Fruit fly (Drosophila melanogaster) whole organism, embryonic: ENCODE measurements around the gene HDAC4.

Source experiments
- Antp ChIP-seq: fragments of 200-800 bp; sonication (Bioruptor generic); optimal IDR thresholded peaks from 3 replicates; lab custom pipeline; 2016; ENCODE audit warnings: missing biosample characterization, missing genetic modification characterization
- CG10267 ChIP-seq: fragments of 200-800 bp; sonication (Bioruptor generic); optimal IDR thresholded peaks from 2 replicates; lab custom pipeline; 2018; ENCODE audit warnings: missing biosample characterization, mild to moderate bottlenecking, missing genetic modification characterization, moderate library complexity
- CG11085 ChIP-seq: fragments of 200-800 bp; sonication (Bioruptor generic); IDR thresholded peaks from 2 replicates; pipeline ENCODE4 v1.3.6; 2022; ENCODE audit warnings: missing biosample characterization, missing genetic modification characterization
- CG13287 ChIP-seq: fragments of 200-800 bp; sonication (Bioruptor generic); IDR thresholded peaks from 2 replicates; pipeline ENCODE4 v1.3.6; 2022; ENCODE audit warnings: missing biosample characterization, missing genetic modification characterization; ENCODE audit not compliant: partially characterized antibody
- CG14965 ChIP-seq: fragments of 200-800 bp; sonication (Bioruptor generic); optimal IDR thresholded peaks from 2 replicates; lab custom pipeline; 2016; ENCODE audit warnings: missing biosample characterization, missing genetic modification characterization, borderline replicate concordance
- CG17829 ChIP-seq: fragments of 200-800 bp; optimal IDR thresholded peaks from 2 replicates; lab custom pipeline; 2019; ENCODE audit warnings: missing biosample characterization, mild to moderate bottlenecking, missing genetic modification characterization, moderate library complexity
- CG1792 ChIP-seq: fragments of 200-800 bp; sonication (Bioruptor generic); optimal IDR thresholded peaks from 2 replicates; lab custom pipeline; 2016; ENCODE audit warnings: missing biosample characterization, missing genetic modification characterization
- CG2116 ChIP-seq: fragments of 200-800 bp; sonication (Bioruptor generic); optimal IDR thresholded peaks from 3 replicates; lab custom pipeline; 2018; ENCODE audit warnings: missing biosample characterization, mild to moderate bottlenecking, missing genetic modification characterization
- CG2199 ChIP-seq: fragments of 200-800 bp; sonication (Bioruptor generic); IDR thresholded peaks from 3 replicates; pipeline ENCODE4 v1.3.6; 2022; ENCODE audit warnings: missing biosample characterization, missing genetic modification characterization
- CG3726 ChIP-seq: fragments of 200-800 bp; sonication (Bioruptor generic); IDR thresholded peaks from 3 replicates; pipeline ENCODE4, ENCODE4 v1.3.6; 2022; ENCODE audit warnings: missing biosample characterization, missing genetic modification characterization
- CG4282 ChIP-seq: fragments of 200-800 bp; sonication (Bioruptor generic); optimal IDR thresholded peaks from 2 replicates; lab custom pipeline; 2016; ENCODE audit warnings: missing biosample characterization, missing genetic modification characterization
- CG4424 ChIP-seq: fragments of 200-800 bp; sonication (Bioruptor generic); optimal IDR thresholded peaks from 3 replicates; lab custom pipeline; 2016; ENCODE audit warnings: missing biosample characterization, missing genetic modification characterization
- CG6683 ChIP-seq: fragments of 200-800 bp; sonication (Bioruptor generic); optimal IDR thresholded peaks from 2 replicates; lab custom pipeline; 2017; ENCODE audit warnings: missing biosample characterization, mild to moderate bottlenecking, missing genetic modification characterization, missing genetic modification reagents
- CG6689 ChIP-seq: fragments of 200-800 bp; sonication (Bioruptor generic); IDR thresholded peaks from 2 replicates; pipeline ENCODE4 v1.3.6; 2022; ENCODE audit warnings: missing biosample characterization, missing genetic modification characterization
- CTCF ChIP-seq: fragments of 200-800 bp; sonication (Bioruptor generic); optimal IDR thresholded peaks from 2 replicates; lab custom pipeline; 2017; ENCODE audit warnings: missing biosample characterization, mild to moderate bottlenecking, missing genetic modification characterization, moderate library complexity
- Dbx ChIP-seq: fragments of 200-800 bp; sonication (Bioruptor generic); IDR thresholded peaks from 3 replicates; pipeline ENCODE4 v1.3.6; 2022; ENCODE audit warnings: missing biosample characterization, missing genetic modification characterization
- Doc3 ChIP-seq: fragments of 200-800 bp; sonication (Bioruptor generic); IDR thresholded peaks from 3 replicates; pipeline ENCODE4 v1.3.6; 2022; ENCODE audit warnings: missing biosample characterization, missing genetic modification characterization; ENCODE audit not compliant: partially characterized antibody
- Gsc ChIP-seq: fragments of 200-800 bp; sonication (Bioruptor generic); IDR thresholded peaks from 2 replicates; pipeline ENCODE4 v1.3.6; 2022; ENCODE audit warnings: missing biosample characterization, missing genetic modification characterization
- H2.0 ChIP-seq: fragments of 200-800 bp; sonication (Bioruptor generic); IDR thresholded peaks from 2 replicates; pipeline ENCODE4 v1.3.6; 2022; ENCODE audit warnings: missing biosample characterization, missing genetic modification characterization
- MBD-R2 ChIP-seq: fragments of 200-800 bp; sonication (Bioruptor generic); IDR thresholded peaks from 2 replicates; pipeline ENCODE4 v1.3.6; 2022; ENCODE audit warnings: missing biosample characterization, missing genetic modification characterization
- Meics ChIP-seq: fragments of 200-800 bp; sonication (Bioruptor generic); optimal IDR thresholded peaks from 2 replicates; lab custom pipeline; 2017; ENCODE audit warnings: missing biosample characterization, mild to moderate bottlenecking, missing genetic modification characterization
- NC2β ChIP-seq: fragments of 200-800 bp; sonication (Bioruptor generic); optimal IDR thresholded peaks from 2 replicates; lab custom pipeline; 2016; ENCODE audit warnings: missing biosample characterization, missing genetic modification characterization
- Oaz ChIP-seq: fragments of 200-800 bp; sonication (Bioruptor generic); IDR thresholded peaks from 2 replicates; pipeline ENCODE4 v1.3.6; 2022; ENCODE audit warnings: missing biosample characterization, missing genetic modification characterization
- Optix ChIP-seq: fragments of 200-800 bp; sonication (Bioruptor generic); IDR thresholded peaks from 3 replicates; pipeline ENCODE4 v1.3.6; 2022; ENCODE audit warnings: missing biosample characterization, missing genetic modification characterization
- Scr ChIP-seq: fragments of 200-800 bp; sonication (Bioruptor generic); IDR thresholded peaks from 2 replicates; pipeline ENCODE4 v1.3.6; 2022; ENCODE audit warnings: missing biosample characterization, missing genetic modification characterization; ENCODE audit not compliant: partially characterized antibody
- cato ChIP-seq: fragments of 200-800 bp; sonication (Bioruptor generic); optimal IDR thresholded peaks from 2 replicates; lab custom pipeline; 2016; ENCODE audit warnings: missing biosample characterization, missing genetic modification characterization, borderline replicate concordance
- chinmo ChIP-seq: fragments of 200-800 bp; sonication (Bioruptor generic); IDR thresholded peaks from 4 replicates; pipeline ENCODE4 v1.3.6; 2022; ENCODE audit warnings: missing biosample characterization, missing genetic modification characterization; ENCODE audit not compliant: partially characterized antibody
- croc ChIP-seq: fragments of 200-800 bp; sonication (Bioruptor generic); conservative IDR thresholded peaks from 3 replicates; pipeline ENCODE4 v1.3.6; 2022; ENCODE audit warnings: missing biosample characterization, missing genetic modification characterization
- crol ChIP-seq: fragments of 200-800 bp; sonication (Bioruptor generic); IDR thresholded peaks from 2 replicates; pipeline ENCODE4 v1.3.6; 2022; ENCODE audit warnings: missing biosample characterization, missing genetic modification characterization
- da ChIP-seq: fragments of 200-800 bp; sonication (Bioruptor generic); optimal IDR thresholded peaks from 2 replicates; lab custom pipeline; 2016; ENCODE audit warnings: missing biosample characterization, missing genetic modification characterization
- disco-r ChIP-seq: fragments of 200-800 bp; sonication (Bioruptor generic); optimal IDR thresholded peaks from 2 replicates; lab custom pipeline; 2016; ENCODE audit warnings: missing biosample characterization, missing genetic modification characterization
- dpn ChIP-seq, 2 experiments: fragments of 200-800 bp; sonication (Bioruptor generic); optimal IDR thresholded peaks; 3 replicates each; lab custom pipeline; 2016; ENCODE audit warnings: missing biosample characterization in 2 of 2, missing genetic modification characterization in 2 of 2
- fd3F ChIP-seq: fragments of 200-800 bp; sonication (Bioruptor generic); optimal IDR thresholded peaks from 2 replicates; lab custom pipeline; 2018; ENCODE audit warnings: missing biosample characterization, mild to moderate bottlenecking, missing genetic modification characterization, moderate library complexity
- grau ChIP-seq: fragments of 200-800 bp; optimal IDR thresholded peaks from 3 replicates; lab custom pipeline; 2019; ENCODE audit warnings: missing biosample characterization, mild to moderate bottlenecking, missing genetic modification characterization, moderate library complexity
- ind ChIP-seq: fragments of 200-800 bp; sonication (Bioruptor generic); optimal IDR thresholded peaks from 3 replicates; lab custom pipeline; 2016; ENCODE audit warnings: missing biosample characterization, missing genetic modification characterization
- insv ChIP-seq, 2 experiments: fragments of 200-800 bp; sonication (Bioruptor generic); optimal IDR thresholded peaks; 3 replicates each; lab custom pipeline; 2016 to 2018; ENCODE audit warnings: missing biosample characterization in 2 of 2, missing genetic modification characterization in 2 of 2
- jing ChIP-seq: fragments of 200-800 bp; sonication (Bioruptor generic); optimal IDR thresholded peaks from 2 replicates; lab custom pipeline; 2018; ENCODE audit warnings: missing biosample characterization, mild to moderate bottlenecking, missing genetic modification characterization
- ken ChIP-seq: fragments of 200-800 bp; sonication (Bioruptor generic); IDR thresholded peaks from 3 replicates; pipeline ENCODE4 v1.3.6; 2022; ENCODE audit warnings: missing biosample characterization, missing genetic modification characterization
- lilli ChIP-seq: fragments of 200-800 bp; sonication (Bioruptor generic); optimal IDR thresholded peaks from 3 replicates; lab custom pipeline; 2016; ENCODE audit warnings: missing biosample characterization, missing genetic modification characterization
- luna ChIP-seq: fragments of 200-800 bp; sonication (Bioruptor generic); optimal IDR thresholded peaks from 2 replicates; lab custom pipeline; 2016; ENCODE audit warnings: missing biosample characterization, missing genetic modification characterization
- nom ChIP-seq: fragments of 200-800 bp; sonication (Bioruptor generic); optimal IDR thresholded peaks from 2 replicates; lab custom pipeline; 2017; ENCODE audit warnings: missing biosample characterization, missing genetic modification characterization, mild to moderate bottlenecking, moderate library complexity, missing genetic modification reagents
- pnt ChIP-seq: fragments of 200-800 bp; sonication (Bioruptor generic); optimal IDR thresholded peaks from 3 replicates; lab custom pipeline; 2016; ENCODE audit warnings: missing biosample characterization, missing genetic modification characterization
- prd ChIP-seq, 3 experiments: fragments of >200 bp in 2 of 3; fragments of 200-800 bp in 1 of 3; sonication (Bioruptor generic) in 1 of 3; optimal IDR thresholded peaks in 2 of 3; IDR thresholded peaks in 1 of 3; 2 replicates in 2 of 3; 3 replicates in 1 of 3; pipeline versions ENCODE4 v1.3.6 to Lab custom; 2017 to 2022; ENCODE audit warnings: missing biosample characterization in 1 of 3, missing genetic modification characterization in 1 of 3
- seq ChIP-seq: fragments of 200-800 bp; sonication (Bioruptor generic); IDR thresholded peaks from 2 replicates; pipeline ENCODE4 v1.3.6; 2022; ENCODE audit warnings: missing biosample characterization, missing genetic modification characterization
- tio ChIP-seq: fragments of 200-800 bp; sonication (Bioruptor generic); optimal IDR thresholded peaks from 2 replicates; lab custom pipeline; 2017; ENCODE audit warnings: missing biosample characterization, missing genetic modification characterization, inconsistent platforms
- trh ChIP-seq: fragments of 200-800 bp; sonication (Bioruptor generic); optimal IDR thresholded peaks from 2 replicates; lab custom pipeline; 2016; ENCODE audit warnings: missing biosample characterization, missing genetic modification characterization
- unc-4 ChIP-seq: fragments of 200-800 bp; sonication (Bioruptor generic); IDR thresholded peaks from 2 replicates; pipeline ENCODE4 v1.3.6; 2022; ENCODE audit warnings: missing biosample characterization, missing genetic modification characterization; ENCODE audit not compliant: partially characterized antibody
- z ChIP-seq: fragments of 200-800 bp; sonication (Bioruptor generic); IDR thresholded peaks from 3 replicates; pipeline ENCODE4 v1.3.6; 2022; ENCODE audit warnings: missing biosample characterization, missing genetic modification characterization

Gene HDAC4

dm6 chrX:13233811-13234737, 51.4 kb downstream of the HDAC4 start (continued):
- TF ChIP-seq prd (optimal IDR thresholded peaks at IDR 0.05; lab: Kevin White, UChicago): no peak
- TF ChIP-seq prd (GFP tag; IDR thresholded peaks at IDR 0.05; lab: Robert Waterston, UW): peak; percentile 96
- peak; percentile 61 for TF ChIP-seq Gsc (GFP tag; lab: Robert Waterston, UW)
- TF ChIP-seq CG17829 (tag; lab: Kevin White, UChicago): peak; percentile 91
- peak; percentile 55 for TF ChIP-seq disco-r (GFP tag; lab: Kevin White, UChicago)
- TF ChIP-seq CG14965 (GFP tag; lab: Kevin White, UChicago): peak; percentile 55
- no peak for TF ChIP-seq Scr (GFP tag; lab: Robert Waterston, UW)
- peak; percentile 72 for TF ChIP-seq H2.0 (GFP tag; lab: Robert Waterston, UW)
- peak; percentile 88 for TF ChIP-seq CG4424 (GFP tag; lab: Kevin White, UChicago)
- peak; percentile 80 for TF ChIP-seq ken
- peak; percentile 71 to 82 for TF ChIP-seq dpn (GFP tag; optimal IDR thresholded peaks at IDR 0.05; lab: Kevin White, UChicago)
- peak; percentile 82 for TF ChIP-seq Antp (GFP tag; lab: Kevin White, UChicago)
- TF ChIP-seq z (GFP tag; lab: Robert Waterston, UW): peak; percentile 33; the same call in 1 of the 3 replicates
- TF ChIP-seq Optix (GFP tag; lab: Robert Waterston, UW): no peak; the same call in 1 of the 3 replicates
- TF ChIP-seq Dbx (GFP tag; lab: Robert Waterston, UW): peak; percentile 79
- TF ChIP-seq nom: peak; percentile 92
- TF ChIP-seq Oaz: peak; percentile 48
- peak; percentile 68 for TF ChIP-seq CG1792 (GFP tag; lab: Kevin White, UChicago)
- peak; percentile 35; the same call in 1 of the 2 replicates for TF ChIP-seq seq (GFP tag; lab: Robert Waterston, UW)
- peak; percentile 81 for TF ChIP-seq tio
- TF ChIP-seq CG10267 (tag; lab: Kevin White, UChicago): peak; percentile 87
- peak; percentile 48 for TF ChIP-seq fd3F (GFP tag; lab: Kevin White, UChicago)
- TF ChIP-seq CG13287 (GFP tag; lab: Robert Waterston, UW): no peak
- peak; percentile 24 for TF ChIP-seq CG6683
- TF ChIP-seq chinmo (GFP tag; lab: Robert Waterston, UW): no peak
- peak; percentile 35 for TF ChIP-seq CG2116
- TF ChIP-seq CTCF (GFP tag; lab: Kevin White, UChicago): no peak
- TF ChIP-seq da (GFP tag; lab: Kevin White, UChicago): peak; percentile 66
- 0 out of 3 replicates have a peak, but pooled peaks have one; percentile 44 for TF ChIP-seq CG2199 (GFP tag; lab: Robert Waterston, UW)
- TF ChIP-seq insv (GFP tag; optimal IDR thresholded peaks at IDR 0.05; lab: Kevin White, UChicago): peak in 1 of 2 experiments; percentile 34
- TF ChIP-seq ind (GFP tag; lab: Kevin White, UChicago): peak; percentile 63
- TF ChIP-seq CG3726 (GFP tag; lab: Robert Waterston, UW): peak; percentile 47; the same call in 2 of the 3 replicates
- no peak for TF ChIP-seq Doc3 (GFP tag; lab: Robert Waterston, UW)
- TF ChIP-seq cato (GFP tag; lab: Kevin White, UChicago): peak; percentile 45
- peak; percentile 67 for TF ChIP-seq Meics (GFP tag; lab: Kevin White, UChicago)
- TF ChIP-seq NC2β: peak; percentile 76
- TF ChIP-seq CG11085 (GFP tag; lab: Robert Waterston, UW): peak; percentile 65
- TF ChIP-seq pnt (GFP tag; lab: Kevin White, UChicago): peak; percentile 91
- TF ChIP-seq croc (GFP tag; lab: Robert Waterston, UW): peak; percentile 89
- peak; percentile 61 for TF ChIP-seq grau (tag; lab: Kevin White, UChicago)
- no peak for TF ChIP-seq unc-4 (GFP tag; lab: Robert Waterston, UW)
- TF ChIP-seq jing (GFP tag; lab: Kevin White, UChicago): peak; percentile 66
- peak; percentile 87 for TF ChIP-seq CG6689 (GFP tag; lab: Robert Waterston, UW)
- peak; percentile 73 for TF ChIP-seq trh (GFP tag; lab: Kevin White, UChicago)
- TF ChIP-seq luna (GFP tag; lab: Kevin White, UChicago): no peak
- TF ChIP-seq MBD-R2: peak; percentile 47; the same call in 1 of the 2 replicates
- TF ChIP-seq lilli (GFP tag; lab: Kevin White, UChicago): peak; percentile 88
- no peak for TF ChIP-seq CG4282 (GFP tag; lab: Kevin White, UChicago)
- TF ChIP-seq crol (GFP tag; lab: Robert Waterston, UW): peak; percentile 94
